Worm (Caenorhabditis elegans) whole organism, early embryonic: Measurements from ENCODE around the gene pinn-1.
A peak's percentile ranks its signal among the peaks of the same experiment; 100 is the strongest.

ENCODE experiments used
- B0310.2 ChIP-seq: sonication (generic microtip); optimal IDR thresholded peaks from 2 replicates; lab custom pipeline; 2016; ENCODE audit warnings: mild to moderate bottlenecking, missing genetic modification characterization, missing compliant biosample characterization
- F13C5.2 ChIP-seq: sonication (generic microtip); optimal IDR thresholded peaks from 2 replicates; lab custom pipeline; 2017; ENCODE audit warnings: mild to moderate bottlenecking, missing genetic modification characterization, inconsistent platforms, missing compliant biosample characterization
- aly-1 ChIP-seq: sonication (generic microtip); optimal IDR thresholded peaks from 2 replicates; lab custom pipeline; 2016; ENCODE audit warnings: missing genetic modification characterization, missing compliant biosample characterization
- ama-1 ChIP-seq: fragments of 150-350 bp; optimal IDR thresholded peaks from 2 replicates; lab custom pipeline; 2014
- ceh-13 ChIP-seq: fragments of 200-800 bp; sonication (Bioruptor generic); optimal IDR thresholded peaks from 2 replicates; lab custom pipeline; 2018; ENCODE audit warnings: mild to moderate bottlenecking, missing genetic modification characterization, missing compliant biosample characterization
- ceh-36 ChIP-seq: sonication (generic microtip); optimal IDR thresholded peaks from 2 replicates; lab custom pipeline; 2016; ENCODE audit warnings: missing genetic modification characterization, inconsistent platforms, missing compliant biosample characterization
- ets-7 ChIP-seq: sonication (generic microtip); optimal IDR thresholded peaks from 2 replicates; lab custom pipeline; 2016; ENCODE audit warnings: missing genotype, missing genetic modification characterization, missing compliant biosample characterization
- flt-1 ChIP-seq: fragments of 200-800 bp; sonication (Bioruptor generic); IDR thresholded peaks from 2 replicates; pipeline ENCODE4 v1.3.6; 2022; ENCODE audit warnings: missing genetic modification characterization, missing compliant biosample characterization
- hmbx-1 ChIP-seq: sonication (generic microtip); optimal IDR thresholded peaks from 2 replicates; lab custom pipeline; 2016; ENCODE audit warnings: mild to moderate bottlenecking, missing genetic modification characterization, missing compliant biosample characterization
- hmg-4 ChIP-seq: fragments of 200-800 bp; sonication (Bioruptor generic); optimal IDR thresholded peaks from 2 replicates; lab custom pipeline; 2018; ENCODE audit warnings: mild to moderate bottlenecking, missing genetic modification characterization, missing compliant biosample characterization
- hnd-1 ChIP-seq: sonication (generic microtip); optimal IDR thresholded peaks from 2 replicates; lab custom pipeline; 2016; ENCODE audit warnings: missing genetic modification characterization, missing compliant biosample characterization
- pes-1 ChIP-seq: fragments of 200-800 bp; sonication (Bioruptor generic); IDR thresholded peaks from 2 replicates; pipeline ENCODE4 v1.3.6; 2022; ENCODE audit warnings: missing genetic modification reagents, missing genetic modification characterization, missing compliant biosample characterization
- scrt-1 ChIP-seq: fragments of 200-800 bp; sonication (Bioruptor generic); IDR thresholded peaks from 2 replicates; pipeline ENCODE4 v1.3.6; 2022; ENCODE audit warnings: missing genetic modification characterization, missing compliant biosample characterization
- sea-1 ChIP-seq: fragments of 200-800 bp; sonication (Bioruptor generic); conservative IDR thresholded peaks from 2 replicates; pipeline ENCODE4 v1.3.6; 2022; ENCODE audit warnings: missing genetic modification characterization, missing compliant biosample characterization
- tbx-11 ChIP-seq: fragments of 200-800 bp; sonication (Bioruptor generic); IDR thresholded peaks from 2 replicates; pipeline ENCODE4 v1.3.6; 2022; ENCODE audit warnings: missing genetic modification characterization, missing compliant biosample characterization
- tbx-37 ChIP-seq: fragments of 200-800 bp; sonication (Bioruptor generic); conservative IDR thresholded peaks from 2 replicates; pipeline ENCODE4 v1.3.6; 2022; ENCODE audit warnings: missing genetic modification reagents, missing genetic modification characterization, missing compliant biosample characterization
- tra-4 ChIP-seq: sonication (generic microtip); optimal IDR thresholded peaks from 2 replicates; lab custom pipeline; 2017; ENCODE audit warnings: missing genetic modification characterization, missing compliant biosample characterization

The pinn-1 gene

DNA sequence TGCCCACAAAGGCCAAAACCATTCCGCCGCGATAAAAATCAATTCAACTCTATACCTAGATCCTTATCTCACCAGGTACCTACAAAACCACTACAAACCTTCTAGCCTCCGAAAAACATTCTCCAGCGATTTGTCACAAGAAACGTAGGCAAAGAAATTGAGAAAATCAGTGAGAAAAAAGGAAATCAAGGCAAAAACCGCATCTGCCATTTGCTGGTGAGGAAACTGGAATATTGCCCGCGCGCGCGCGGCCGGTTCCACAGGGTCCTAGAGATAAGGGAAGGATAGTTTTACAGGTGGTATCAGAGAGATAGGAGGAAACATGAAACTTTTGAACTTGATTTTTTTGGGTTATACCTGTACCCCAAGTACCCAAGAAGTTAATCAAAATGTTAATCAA is 31.2 kb downstream of the pinn-1 start:
- TF ChIP-seq aly-1 (tag; lab: Kevin White, UChicago) (no peak), tra-4 (no peak), hmbx-1 (tag; lab: Kevin White, UChicago) (no peak), tbx-11 (no peak), ets-7 (no peak), flt-1 (GFP tag; lab: Robert Waterston, UW) (no peak), tbx-37 (GFP tag; lab: Robert Waterston, UW) (no peak)

DNA sequence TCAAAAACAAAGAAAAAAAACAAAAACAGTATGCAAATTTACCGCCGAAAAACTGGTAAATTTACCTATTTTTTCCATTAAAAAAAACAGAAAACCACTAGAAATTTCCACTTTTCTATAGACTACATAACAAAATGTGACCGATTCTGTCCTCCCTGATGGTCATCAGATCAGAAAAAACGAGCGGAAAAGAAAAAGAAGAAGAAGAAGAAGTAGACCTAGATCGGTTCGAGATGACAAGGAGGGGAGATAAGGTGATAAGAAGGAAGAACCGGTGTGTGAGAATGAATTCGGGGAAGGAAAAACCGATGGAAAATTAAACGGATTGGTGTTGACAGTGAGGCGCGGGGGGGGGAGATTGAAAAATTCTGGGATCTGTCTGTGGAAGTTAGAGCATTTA is 32.7 kb downstream of the pinn-1 start:
- TF ChIP-seq aly-1 (tag; lab: Kevin White, UChicago) (no peak), pes-1 (GFP tag; lab: Robert Waterston, UW) (no peak), hnd-1 (tag; lab: Kevin White, UChicago) (no peak), B0310.2 (tag; lab: Kevin White, UChicago) (no peak), scrt-1 (GFP tag; lab: Robert Waterston, UW) (no peak), F13C5.2 (tag; lab: Kevin White, UChicago) (no peak), hmbx-1 (tag; lab: Kevin White, UChicago) (no peak), ceh-36 (tag; lab: Kevin White, UChicago) (no peak), ama-1 (lab: Kevin White, UChicago) (no peak), hmg-4 (GFP tag; lab: Kevin White, UChicago) (no peak), ets-7 (no peak), tbx-11 (no peak), sea-1 (GFP tag; lab: Robert Waterston, UW) (no peak), tbx-37 (GFP tag; lab: Robert Waterston, UW) (no peak), tra-4 (no peak), flt-1 (GFP tag; lab: Robert Waterston, UW) (no peak), ceh-13 (no peak)

DNA sequence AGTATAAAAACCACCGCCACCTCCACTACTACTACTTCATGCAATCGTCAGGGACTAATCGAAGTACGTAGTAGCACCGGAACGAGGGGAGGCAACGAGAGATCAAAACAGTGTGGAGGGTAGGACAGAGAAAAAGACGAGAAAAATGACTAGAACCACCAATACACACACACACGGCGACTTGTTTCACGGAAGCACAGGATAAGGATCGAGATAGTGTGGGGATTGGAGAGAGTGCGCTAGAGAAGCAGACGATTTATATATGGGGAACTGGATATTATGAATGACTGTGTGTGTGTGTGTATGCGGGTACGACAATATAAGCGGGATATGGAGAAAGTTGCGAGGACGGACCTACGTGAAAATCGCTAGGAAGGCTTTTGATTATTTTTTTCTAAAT is 34.0 kb downstream of the pinn-1 start:
- TF ChIP-seq tra-4 (no peak), tbx-37 (GFP tag; lab: Robert Waterston, UW) (no peak), hmg-4 (GFP tag; lab: Kevin White, UChicago) (no peak), hnd-1 (tag; lab: Kevin White, UChicago) (no peak), aly-1 (tag; lab: Kevin White, UChicago) (no peak), ceh-36 (tag; lab: Kevin White, UChicago) (no peak), ceh-13 (no peak)

DNA sequence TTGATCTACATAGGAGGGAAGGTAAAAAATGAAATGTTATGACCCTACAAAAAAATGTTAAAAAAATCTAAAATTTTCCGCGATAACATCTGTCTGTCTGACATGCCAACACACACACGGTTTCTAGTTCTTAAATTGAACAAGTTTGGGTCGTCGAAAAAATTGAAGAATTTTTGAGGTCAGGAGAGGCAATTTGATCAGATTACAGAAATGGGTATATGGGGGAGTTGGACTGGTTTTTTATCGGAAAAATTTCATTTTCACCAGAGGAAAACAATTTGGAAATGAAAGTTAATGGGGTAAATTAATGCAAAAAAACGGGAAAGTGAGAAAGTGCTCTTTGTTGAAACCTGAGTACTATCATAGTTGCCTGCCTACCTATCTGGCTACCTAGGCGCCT is 35.0 kb downstream of the pinn-1 start:
- TF ChIP-seq aly-1 (tag; lab: Kevin White, UChicago) (no peak), tra-4 (no peak), tbx-37 (GFP tag; lab: Robert Waterston, UW) (no peak), hnd-1 (tag; lab: Kevin White, UChicago) (no peak), ceh-36 (tag; lab: Kevin White, UChicago) (no peak), pes-1 (GFP tag; lab: Robert Waterston, UW) (no peak)

DNA sequence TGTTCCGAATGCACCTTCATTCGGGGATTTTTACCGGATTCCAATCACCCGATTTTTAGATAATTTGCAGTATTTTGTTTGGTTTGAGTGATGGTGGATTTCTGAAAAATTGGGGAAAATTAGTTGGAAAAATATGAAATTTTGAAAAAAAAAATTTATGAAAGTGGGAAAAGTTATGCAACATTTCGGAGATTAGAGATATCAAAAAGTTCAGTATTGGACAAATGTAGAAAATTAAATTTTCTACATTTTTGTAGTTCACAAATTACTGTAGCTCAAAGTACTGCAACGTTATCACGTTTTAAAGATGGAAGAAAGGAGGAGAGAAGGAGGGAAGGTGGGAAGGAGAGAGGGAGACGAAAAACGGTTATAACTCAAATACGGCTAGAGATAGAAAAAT is 36.3 kb downstream of the pinn-1 start, which contains the start of gene ptc-3:
Gene ptc-3 (minus strand): TSS at position 101 of the 400 bp plus-strand sequence.
- TF ChIP-seq hmbx-1 (tag; lab: Kevin White, UChicago) (no peak), pes-1 (GFP tag; lab: Robert Waterston, UW) (no peak), tbx-37 (GFP tag; lab: Robert Waterston, UW) (no peak), ceh-13 (no peak), hnd-1 (tag; lab: Kevin White, UChicago) (no peak), tbx-11 (no peak), ceh-36 (tag; lab: Kevin White, UChicago) (no peak)

ce11 chrII:2846552-2846951 is 42.3 kb downstream of the pinn-1 start:
- TF ChIP-seq ceh-36 (tag; lab: Kevin White, UChicago) (peak; percentile 91), pes-1 (GFP tag; lab: Robert Waterston, UW) (no peak)

DNA sequence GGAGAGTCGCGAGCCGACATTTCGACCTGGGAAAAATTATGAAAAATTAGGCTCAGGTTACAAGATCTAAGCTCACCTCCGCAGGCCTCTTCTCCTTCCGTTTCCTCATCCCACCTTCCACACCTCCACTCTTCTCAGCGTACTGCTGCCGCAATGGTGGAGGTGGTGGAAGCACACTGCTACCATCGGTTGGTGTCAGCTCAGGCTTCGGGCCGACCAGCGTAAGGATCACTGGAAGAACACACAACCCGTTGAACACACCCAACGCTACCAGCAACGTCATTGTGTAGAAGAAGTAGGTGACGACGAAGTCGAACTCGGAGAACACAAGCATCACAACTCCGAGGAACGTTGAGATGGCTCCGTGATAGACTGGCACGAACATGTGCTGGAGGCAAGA is 43.1 kb downstream of the pinn-1 start:
- TF ChIP-seq tbx-11 (no peak), ceh-36 (tag; lab: Kevin White, UChicago) (no peak), aly-1 (tag; lab: Kevin White, UChicago) (no peak), ets-7 (no peak), pes-1 (GFP tag; lab: Robert Waterston, UW) (no peak), hmg-4 (GFP tag; lab: Kevin White, UChicago) (no peak), ama-1 (lab: Kevin White, UChicago) (no peak), B0310.2 (tag; lab: Kevin White, UChicago) (no peak), scrt-1 (GFP tag; lab: Robert Waterston, UW) (no peak), F13C5.2 (tag; lab: Kevin White, UChicago) (no peak), hmbx-1 (tag; lab: Kevin White, UChicago) (no peak), sea-1 (GFP tag; lab: Robert Waterston, UW) (no peak), tra-4 (no peak), ceh-13 (no peak), flt-1 (GFP tag; lab: Robert Waterston, UW) (no peak), hnd-1 (tag; lab: Kevin White, UChicago) (no peak), tbx-37 (GFP tag; lab: Robert Waterston, UW) (no peak)

DNA sequence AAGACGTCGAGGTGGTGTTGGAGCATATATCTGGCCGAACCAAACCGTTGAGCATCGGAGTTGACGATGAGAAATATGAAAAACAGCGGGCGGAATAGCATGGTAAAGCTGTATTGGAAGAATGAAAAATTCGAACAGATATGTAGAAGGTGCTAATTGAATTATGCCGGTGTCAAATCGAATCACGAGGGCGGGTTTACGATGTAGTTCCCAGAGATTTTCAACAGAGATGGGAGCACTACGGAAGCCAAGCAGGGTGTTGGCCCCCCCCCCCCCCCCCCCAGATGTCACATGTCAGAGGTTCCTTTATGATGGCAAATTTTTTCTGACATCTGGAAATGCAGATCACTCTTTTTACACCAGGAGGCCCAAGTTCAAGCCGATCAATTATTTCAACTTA is 45.7 kb downstream of the pinn-1 start, which contains the start of gene Y110A2AL.7:
Gene Y110A2AL.7 (minus strand): TSS at position 101 of the 400 bp plus-strand sequence.
- TF ChIP-seq aly-1 (tag; lab: Kevin White, UChicago) (no peak), tbx-37 (GFP tag; lab: Robert Waterston, UW) (no peak), pes-1 (GFP tag; lab: Robert Waterston, UW) (no peak), scrt-1 (GFP tag; lab: Robert Waterston, UW) (no peak), hnd-1 (tag; lab: Kevin White, UChicago) (no peak), tra-4 (no peak), tbx-11 (no peak), hmg-4 (GFP tag; lab: Kevin White, UChicago) (no peak)
